Comparison of ENCODE assay signal across 4 fruit fly cellular contexts in the genomic region with DNA sequence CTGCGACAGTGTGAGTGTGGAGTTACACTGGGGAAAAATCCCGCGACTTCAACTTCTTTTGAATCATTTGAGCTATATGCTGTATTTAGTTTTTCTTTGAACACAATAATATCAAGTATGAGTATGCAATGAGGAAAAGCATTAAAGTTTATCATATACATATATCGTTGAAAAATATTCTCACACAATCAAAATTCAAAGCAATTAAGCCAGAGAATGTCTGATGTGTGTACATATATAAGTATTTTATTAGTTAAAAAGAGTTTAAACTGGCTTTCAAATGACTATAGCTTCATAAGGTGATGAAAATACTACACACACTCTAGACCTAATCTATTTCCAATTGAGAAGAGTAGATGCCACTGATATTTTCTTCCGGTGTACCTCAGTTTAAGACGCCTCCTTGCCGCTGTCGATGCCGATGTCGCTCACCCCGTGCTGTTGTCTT.
TF ChIP-seq lines count a peak whose summit lies in the region.

No protein-coding gene starts in this region.

- TF ChIP-seq CTCF in whole organism, embryonic (GFP tag; optimal IDR thresholded peaks at IDR 0.05; lab: Kevin White, UChicago): no peak

TF ChIP-seq in whole organism, embryonic, 481 proteins besides CTCF, POLR2A, EP300 and RAD21 (continues in another document):
- TF ChIP-seq CG13287 (GFP tag; IDR thresholded peaks at IDR 0.05; lab: Robert Waterston, UW; ENCODE audit: partially characterized antibody) (no peak), CG18599 (GFP tag; optimal IDR thresholded peaks at IDR 0.05; lab: Kevin White, UChicago) (peak; percentile 47), Meics (GFP tag; optimal IDR thresholded peaks at IDR 0.05; lab: Kevin White, UChicago) (peak; percentile 41), ems (GFP tag; optimal IDR thresholded peaks at IDR 0.05; lab: Kevin White, UChicago) (peak; percentile 10), B-H1 (GFP tag; IDR thresholded peaks at IDR 0.05; lab: Robert Waterston, UW) (no peak), en (GFP tag; optimal IDR thresholded peaks at IDR 0.05; lab: Kevin White, UChicago) (no peak), mirr (GFP tag; optimal IDR thresholded peaks at IDR 0.05; lab: Kevin White, UChicago) (no peak), cad (GFP tag; optimal IDR thresholded peaks at IDR 0.05; lab: Kevin White, UChicago) (no peak), CG14710 (tag; optimal IDR thresholded peaks at IDR 0.05; lab: Kevin White, UChicago) (peak; percentile 76), bcd (GFP tag; optimal IDR thresholded peaks at IDR 0.05; lab: Kevin White, UChicago) (peak; percentile 34), CG14441 (GFP tag; IDR thresholded peaks at IDR 0.05; lab: Robert Waterston, UW) (no peak), CG4424 (GFP tag; optimal IDR thresholded peaks at IDR 0.05; lab: Kevin White, UChicago) (peak; percentile 70), CG11696 (GFP tag; IDR thresholded peaks at IDR 0.05; lab: Robert Waterston, UW) (no peak), ap (GFP tag; IDR thresholded peaks at IDR 0.05; lab: Robert Waterston, UW) (no peak), Atf3 (GFP tag; optimal IDR thresholded peaks at IDR 0.05; lab: Kevin White, UChicago) (peak; percentile 23), CG17912 (GFP tag; optimal IDR thresholded peaks at IDR 0.05; lab: Kevin White, UChicago) (no peak), CG14860 (GFP tag; IDR thresholded peaks at IDR 0.05; lab: Robert Waterston, UW; ENCODE audit: partially characterized antibody) (no peak), CG12744 (GFP tag; optimal IDR thresholded peaks at IDR 0.05; lab: Kevin White, UChicago) (no peak), CG17186 (GFP tag; optimal IDR thresholded peaks at IDR 0.05; lab: Kevin White, UChicago) (no peak), unc-4 (GFP tag; IDR thresholded peaks at IDR 0.05; lab: Robert Waterston, UW; ENCODE audit: partially characterized antibody) (no peak), H15 (GFP tag; IDR thresholded peaks at IDR 0.05; lab: Robert Waterston, UW) (no peak)

TF ChIP-seq in whole organism, prepupa, 60 proteins besides CTCF, POLR2A, EP300 and RAD21 (continues in another document):
- peak; percentile 86 for TF ChIP-seq Met (GFP tag; optimal IDR thresholded peaks at IDR 0.05; lab: Kevin White, UChicago)
- peak; percentile 71 for TF ChIP-seq pdm3 (GFP tag; optimal IDR thresholded peaks at IDR 0.05; lab: Kevin White, UChicago)
- TF ChIP-seq Smox (GFP tag; optimal IDR thresholded peaks at IDR 0.05; lab: Kevin White, UChicago): peak; percentile 82
- peak; percentile 55 for TF ChIP-seq CG7368 (GFP tag; optimal IDR thresholded peaks at IDR 0.05; lab: Kevin White, UChicago)
- no peak for TF ChIP-seq Hr38 (GFP tag; optimal IDR thresholded peaks at IDR 0.05; lab: Kevin White, UChicago)
- peak; percentile 69 for TF ChIP-seq Ets21C (GFP tag; optimal IDR thresholded peaks at IDR 0.05; lab: Kevin White, UChicago)
- TF ChIP-seq CG6808 (GFP tag; optimal IDR thresholded peaks at IDR 0.05; lab: Kevin White, UChicago): peak; percentile 83
- TF ChIP-seq OdsH (GFP tag; optimal IDR thresholded peaks at IDR 0.05; lab: Kevin White, UChicago): peak; percentile 82
- TF ChIP-seq CG11902 (GFP tag; optimal IDR thresholded peaks at IDR 0.05; lab: Kevin White, UChicago): peak; percentile 69
- peak; percentile 82 for TF ChIP-seq lz (GFP tag; optimal IDR thresholded peaks at IDR 0.05; lab: Kevin White, UChicago)
- TF ChIP-seq Gug (GFP tag; IDR thresholded peaks at IDR 0.05; lab: Robert Waterston, UW): peak; percentile 50
- peak; percentile 76 for TF ChIP-seq CG6792 (GFP tag; optimal IDR thresholded peaks at IDR 0.05; lab: Kevin White, UChicago)
- TF ChIP-seq CG11762 (GFP tag; optimal IDR thresholded peaks at IDR 0.05; lab: Kevin White, UChicago; ENCODE audit: insufficient read depth): peak; percentile 62
- TF ChIP-seq CG6276 (GFP tag; optimal IDR thresholded peaks at IDR 0.05; lab: Kevin White, UChicago): peak; percentile 72
- TF ChIP-seq acj6 (GFP tag; optimal IDR thresholded peaks at IDR 0.05; lab: Kevin White, UChicago): peak; percentile 82
- peak; percentile 51; the same call in 1 of the 3 replicates for TF ChIP-seq CG6163 (GFP tag; IDR thresholded peaks at IDR 0.05; lab: Robert Waterston, UW)
- TF ChIP-seq dsx (GFP tag; optimal IDR thresholded peaks at IDR 0.05; lab: Kevin White, UChicago; ENCODE audit: poor library complexity, severe bottlenecking): peak; percentile 54
- peak in 1 of 2 experiments; percentile 89 for TF ChIP-seq salr (GFP tag; optimal IDR thresholded peaks at IDR 0.05; lab: Kevin White, UChicago)
- TF ChIP-seq Hr4 (GFP tag; optimal IDR thresholded peaks at IDR 0.05; lab: Kevin White, UChicago): peak; percentile 86
- TF ChIP-seq CG11294 (GFP tag; IDR thresholded peaks at IDR 0.05; lab: Robert Waterston, UW): no peak
- no peak for TF ChIP-seq fkh (GFP tag; optimal IDR thresholded peaks at IDR 0.05; lab: Kevin White, UChicago)

TF ChIP-seq in whole organism, pupa, 21 proteins besides CTCF, POLR2A, EP300 and RAD21:
- TF ChIP-seq gl (tag; optimal IDR thresholded peaks at IDR 0.05; lab: Kevin White, UChicago) (no peak), CG15710 (tag; optimal IDR thresholded peaks at IDR 0.05; lab: Kevin White, UChicago) (peak; percentile 71), CG4496 (GFP tag; IDR thresholded peaks at IDR 0.05; lab: Robert Waterston, UW) (no peak), fd96Ca (GFP tag; IDR thresholded peaks at IDR 0.05; lab: Robert Waterston, UW) (no peak), CG32121 (GFP tag; IDR thresholded peaks at IDR 0.05; lab: Robert Waterston, UW) (no peak), CG34367 (tag; optimal IDR thresholded peaks at IDR 0.05; lab: Kevin White, UChicago) (peak; percentile 58), CG17806 (tag; optimal IDR thresholded peaks at IDR 0.05; lab: Kevin White, UChicago) (peak; percentile 66), CG8301 (tag; optimal IDR thresholded peaks at IDR 0.05; lab: Kevin White, UChicago) (peak; percentile 82), Pif1A (GFP tag; optimal IDR thresholded peaks at IDR 0.05; lab: Kevin White, UChicago) (peak; percentile 70), CG12605 (GFP tag; IDR thresholded peaks at IDR 0.05; lab: Robert Waterston, UW) (no peak), Pif1B (GFP tag; optimal IDR thresholded peaks at IDR 0.05; lab: Kevin White, UChicago) (peak; percentile 69), CG8159 (tag; optimal IDR thresholded peaks at IDR 0.05; lab: Kevin White, UChicago) (peak; percentile 78), CG13204 (GFP tag; optimal IDR thresholded peaks at IDR 0.05; lab: Kevin White, UChicago) (peak; percentile 36), Snoo (tag; optimal IDR thresholded peaks at IDR 0.05; lab: Kevin White, UChicago) (peak; percentile 80), CG9948 (tag; optimal IDR thresholded peaks at IDR 0.05; lab: Kevin White, UChicago) (peak; percentile 76), Ets98B (GFP tag; IDR thresholded peaks at IDR 0.05; lab: Robert Waterston, UW) (peak; percentile 24), rn (GFP tag; IDR thresholded peaks at IDR 0.05; lab: Robert Waterston, UW) (no peak), CG14655 (GFP tag; optimal IDR thresholded peaks at IDR 0.05; lab: Kevin White, UChicago) (peak; percentile 88), CG10348 (GFP tag; IDR thresholded peaks at IDR 0.05; lab: Robert Waterston, UW) (no peak), D1 (tag; optimal IDR thresholded peaks at IDR 0.05; lab: Kevin White, UChicago) (peak; percentile 7), EcR (GFP tag; optimal IDR thresholded peaks at IDR 0.05; lab: Kevin White, UChicago) (no peak)

TF ChIP-seq in whole organism, wandering third instar larva, 38 proteins besides CTCF, POLR2A, EP300 and RAD21 (continues in another document):
- TF ChIP-seq Hr83 (GFP tag; optimal IDR thresholded peaks at IDR 0.05; lab: Kevin White, UChicago; ENCODE audit: poor library complexity, severe bottlenecking) (no peak), usp (GFP tag; optimal IDR thresholded peaks at IDR 0.05; lab: Kevin White, UChicago) (no peak), Rel (GFP tag; optimal IDR thresholded peaks at IDR 0.05; lab: Kevin White, UChicago) (no peak), Rel (tag; optimal IDR thresholded peaks at IDR 0.05; lab: Kevin White, UChicago) (no peak), pan (optimal IDR thresholded peaks at IDR 0.05; lab: Kevin White, UChicago) (no peak), Myc (optimal IDR thresholded peaks at IDR 0.05; lab: Kevin White, UChicago) (no peak), GATAd (GFP tag; optimal IDR thresholded peaks at IDR 0.05; lab: Kevin White, UChicago) (no peak), HLH106 (tag; optimal IDR thresholded peaks at IDR 0.05; lab: Kevin White, UChicago) (peak; percentile 84), CrebA (GFP tag; optimal IDR thresholded peaks at IDR 0.05; lab: Kevin White, UChicago; ENCODE audit: borderline replicate concordance) (no peak), h (GFP tag; optimal IDR thresholded peaks at IDR 0.05; lab: Kevin White, UChicago) (peak; percentile 78), Jra (GFP tag; optimal IDR thresholded peaks at IDR 0.05; lab: Kevin White, UChicago) (peak; percentile 36), Hr78 (GFP tag; optimal IDR thresholded peaks at IDR 0.05; lab: Kevin White, UChicago) (no peak), jim (GFP tag; optimal IDR thresholded peaks at IDR 0.05; lab: Kevin White, UChicago) (no peak), Hnf4 (GFP tag; optimal IDR thresholded peaks at IDR 0.05; lab: Kevin White, UChicago) (peak; percentile 35), CG32264 (GFP tag; optimal IDR thresholded peaks at IDR 0.05; lab: Kevin White, UChicago) (no peak), CG9705 (GFP tag; optimal IDR thresholded peaks at IDR 0.05; lab: Kevin White, UChicago) (peak; percentile 67), Vsx2 (GFP tag; optimal IDR thresholded peaks at IDR 0.05; lab: Kevin White, UChicago; ENCODE audit: partially characterized antibody) (no peak), woc (GFP tag; optimal IDR thresholded peaks at IDR 0.05; lab: Kevin White, UChicago) (peak; percentile 69), foxo (GFP tag; optimal IDR thresholded peaks at IDR 0.05; lab: Kevin White, UChicago) (peak in 1 of 2 experiments; percentile 81), OdsH (GFP tag; optimal IDR thresholded peaks at IDR 0.05; lab: Kevin White, UChicago) (peak; percentile 80), rgr (GFP tag; optimal IDR thresholded peaks at IDR 0.05; lab: Kevin White, UChicago) (peak; percentile 71), dsf (GFP tag; optimal IDR thresholded peaks at IDR 0.05; lab: Kevin White, UChicago; ENCODE audit: borderline replicate concordance) (no peak), Sp1 (GFP tag; optimal IDR thresholded peaks at IDR 0.05; lab: Kevin White, UChicago) (peak; percentile 86), dmrt93B (GFP tag; optimal IDR thresholded peaks at IDR 0.05; lab: Kevin White, UChicago) (peak; percentile 78), fru (GFP tag; optimal IDR thresholded peaks at IDR 0.05; lab: Kevin White, UChicago) (peak; percentile 76), psq (GFP tag; optimal IDR thresholded peaks at IDR 0.05; lab: Kevin White, UChicago) (peak; percentile 76), N (GFP tag; optimal IDR thresholded peaks at IDR 0.05; lab: Kevin White, UChicago) (no peak), tai (GFP tag; optimal IDR thresholded peaks at IDR 0.05; lab: Kevin White, UChicago) (peak; percentile 3), sv (GFP tag; optimal IDR thresholded peaks at IDR 0.05; lab: Kevin White, UChicago) (peak; percentile 38), sage (GFP tag; optimal IDR thresholded peaks at IDR 0.05; lab: Kevin White, UChicago) (no peak)

Comparison
In these comparisons a context has a peak if more than half of its experiments do, and no peak if none do; other contexts are left out.
1. Of the 7 proteins assayed by ChIP-seq in both whole organism, embryonic and whole organism, prepupa: peak only in whole organism, embryonic: none; only in whole organism, prepupa: CG16779, CG6854, Gug, Hr39 and Lpt; in both: Blimp-1 and Sox102F; in neither: 0.